Fruit fly (Drosophila melanogaster) Kc167 (cell line): ENCODE measurements around the gene asp.
A peak's percentile ranks its signal among the peaks of the same experiment; 100 is the strongest.

Source experiments
- Myc ChIP-seq: fragments of >200 bp; optimal IDR thresholded peaks from 2 replicates; lab custom pipeline; 2017; ENCODE audit warnings: missing external identifiers
- Sin3A ChIP-seq: fragments of >200 bp; optimal IDR thresholded peaks from 2 replicates; lab custom pipeline; 2018; ENCODE audit warnings: missing external identifiers
- h ChIP-seq: fragments of >200 bp; optimal IDR thresholded peaks from 3 replicates; lab custom pipeline; 2018; ENCODE audit warnings: missing external identifiers
- insv ChIP-seq: fragments of >200 bp; optimal IDR thresholded peaks from 3 replicates; lab custom pipeline; 2018; ENCODE audit warnings: missing external identifiers
- psq ChIP-seq: fragments of >200 bp; optimal IDR thresholded peaks from 2 replicates; lab custom pipeline; 2017; ENCODE audit warnings: missing external identifiers
- ttk ChIP-seq: sonication (Bioruptor generic); optimal IDR thresholded peaks from 2 replicates; lab custom pipeline; 2017; ENCODE audit warnings: missing external identifiers

The asp gene

dm6 chr3R:24766684-24767083 lies 13.0 kb downstream of the asp start:
- TF ChIP-seq insv (lab: Kevin White, UChicago) (no peak), ttk (lab: Kevin White, UChicago) (no peak), h (no peak), Sin3A (no peak), psq (lab: Kevin White, UChicago) (no peak), Myc (no peak)

dm6 chr3R:24767667-24768340 lies 14.2 kb downstream of the asp start:
- no peak for TF ChIP-seq ttk (lab: Kevin White, UChicago)

- TF ChIP-seq Myc (no peak), insv (lab: Kevin White, UChicago) (no peak), Sin3A (no peak), h (no peak), psq (lab: Kevin White, UChicago) (no peak), ttk (lab: Kevin White, UChicago) (no peak)
Observed at dm6 chr3R:24768538-24769401, 15.1 kb downstream of the asp start, which contains the start of gene CG13631. TSS of gene CG13631 (plus strand) at chr3R:24769351.

dm6 chr3R:24769601-24770000 lies 16.0 kb downstream of the asp start:
- no peak for TF ChIP-seq psq (lab: Kevin White, UChicago)
- peak; percentile 48 for TF ChIP-seq ttk (lab: Kevin White, UChicago)
- no peak for TF ChIP-seq Myc
- TF ChIP-seq h, result no peak

dm6 chr3R:24771273-24772231 lies 17.9 kb downstream of the asp start, which contains the start of gene CG42331:
TSS of gene CG42331 (plus strand) at chr3R:24772181.
- no peak for TF ChIP-seq insv (lab: Kevin White, UChicago)
- TF ChIP-seq psq (lab: Kevin White, UChicago), result no peak
- TF ChIP-seq h, result no peak
- TF ChIP-seq Myc, result no peak
- TF ChIP-seq ttk (lab: Kevin White, UChicago), result no peak
- TF ChIP-seq Sin3A, result no peak

dm6 chr3R:24773016-24773415 lies 19.4 kb downstream of the asp start:
- TF ChIP-seq ttk (lab: Kevin White, UChicago) (no peak), Myc (no peak), insv (lab: Kevin White, UChicago) (no peak), Sin3A (no peak), psq (lab: Kevin White, UChicago) (no peak), h (no peak)

dm6 chr3R:24773422-24773821 lies 19.8 kb downstream of the asp start:
- TF ChIP-seq Myc (no peak), psq (lab: Kevin White, UChicago) (no peak), ttk (lab: Kevin White, UChicago) (no peak), Sin3A (no peak), h (no peak), insv (lab: Kevin White, UChicago) (no peak)

- no peak for TF ChIP-seq Sin3A
- no peak for TF ChIP-seq psq (lab: Kevin White, UChicago)
- TF ChIP-seq h, result no peak
- no peak for TF ChIP-seq Myc
- no peak for TF ChIP-seq insv (lab: Kevin White, UChicago)
- no peak for TF ChIP-seq ttk (lab: Kevin White, UChicago)
Observed at dm6 chr3R:24777101-24777500, 23.5 kb downstream of the asp start.

dm6 chr3R:24778218-24778739 lies 24.6 kb downstream of the asp start:
- TF ChIP-seq psq (lab: Kevin White, UChicago) (no peak), insv (lab: Kevin White, UChicago) (no peak), Myc (no peak), Sin3A (no peak), h (no peak), ttk (lab: Kevin White, UChicago) (no peak)

dm6 chr3R:24787042-24787565 lies 33.5 kb downstream of the asp start, which contains the start of gene CG5805:
TSS of gene CG5805 (minus strand) at chr3R:24787421.
- TF ChIP-seq insv (lab: Kevin White, UChicago) (no peak), ttk (lab: Kevin White, UChicago) (no peak), Myc (no peak), h (no peak), psq (lab: Kevin White, UChicago) (no peak)

- TF ChIP-seq insv (lab: Kevin White, UChicago) (no peak), Sin3A (no peak), Myc (no peak), h (no peak), ttk (lab: Kevin White, UChicago) (no peak), psq (lab: Kevin White, UChicago) (no peak)
Observed at dm6 chr3R:24787734-24788133, 34.1 kb downstream of the asp start, which contains the start of gene Ets96B. TSS of gene Ets96B (plus strand) at chr3R:24788054.
